Worm (Caenorhabditis elegans) whole organism, L3 larva: ENCODE results near the gene ari-2.

Source experiments
- R02D3.7 ChIP-seq: fragments of 150-350 bp; optimal IDR thresholded peaks from 2 replicates; lab custom pipeline; 2014; ENCODE audit warnings: missing biosample characterization, missing genetic modification characterization
- ZK546.5 ChIP-seq: sonication (generic microtip); optimal IDR thresholded peaks from 2 replicates; lab custom pipeline; 2017; ENCODE audit warnings: missing biosample characterization, missing genetic modification characterization
- ceh-16 ChIP-seq: sonication (generic microtip); optimal IDR thresholded peaks from 2 replicates; lab custom pipeline; 2017; ENCODE audit warnings: missing biosample characterization, missing genetic modification characterization
- daf-12 ChIP-seq: fragments of 150-350 bp; optimal IDR thresholded peaks from 2 replicates; lab custom pipeline; 2014; ENCODE audit warnings: missing biosample characterization, missing genetic modification reagents, missing genetic modification characterization
- egl-5 ChIP-seq: fragments of 150-350 bp; optimal IDR thresholded peaks from 2 replicates; lab custom pipeline; 2017; ENCODE audit warnings: missing biosample characterization, missing genetic modification reagents, missing genetic modification characterization, inconsistent platforms
- elt-2 ChIP-seq: sonication (generic microtip); optimal IDR thresholded peaks from 2 replicates; lab custom pipeline; 2016; ENCODE audit warnings: missing genetic modification reagents, mild to moderate bottlenecking, missing genetic modification characterization, missing compliant biosample characterization
- elt-3 ChIP-seq, 3 experiments: fragments of 150-350 bp in 1 of 3; sonication (generic microtip) in 2 of 3; optimal IDR thresholded peaks; 2 replicates in 2 of 3; 4 replicates in 1 of 3; lab custom pipeline; 2014 to 2017; ENCODE audit warnings: missing biosample characterization in 3 of 3, missing genetic modification characterization in 3 of 3
- eor-1 ChIP-seq, 2 experiments: fragments of 150-350 bp; optimal IDR thresholded peaks; 2 replicates each; lab custom pipeline; 2014 to 2018; ENCODE audit warnings: missing biosample characterization in 2 of 2, missing genetic modification characterization in 2 of 2
- fkh-10 ChIP-seq: sonication (generic microtip); optimal IDR thresholded peaks from 2 replicates; lab custom pipeline; 2017; ENCODE audit warnings: missing biosample characterization, missing genetic modification reagents, missing genetic modification characterization
- fos-1 ChIP-seq: fragments of 150-350 bp; optimal IDR thresholded peaks from 2 replicates; lab custom pipeline; 2014; ENCODE audit warnings: missing biosample characterization, missing genetic modification characterization
- hmg-11 ChIP-seq: sonication (generic microtip); optimal IDR thresholded peaks from 2 replicates; lab custom pipeline; 2016; ENCODE audit warnings: missing genetic modification characterization, missing compliant biosample characterization
- jun-1 ChIP-seq: fragments of 150-350 bp; optimal IDR thresholded peaks from 2 replicates; lab custom pipeline; 2014; ENCODE audit warnings: missing biosample characterization, missing genetic modification reagents, missing genetic modification characterization
- lin-15B ChIP-seq: fragments of 150-350 bp; optimal IDR thresholded peaks from 2 replicates; lab custom pipeline; 2014; ENCODE audit warnings: missing biosample characterization, missing genetic modification characterization
- lin-39 ChIP-seq: fragments of 150-350 bp; optimal IDR thresholded peaks from 2 replicates; lab custom pipeline; 2018; ENCODE audit warnings: missing biosample characterization, missing genetic modification reagents, missing genetic modification characterization
- lsy-12 ChIP-seq: sonication (generic microtip); optimal IDR thresholded peaks from 2 replicates; lab custom pipeline; 2016; ENCODE audit warnings: mild to moderate bottlenecking, missing genetic modification characterization, missing compliant biosample characterization
- mdl-1 ChIP-seq: fragments of 150-350 bp; optimal IDR thresholded peaks from 2 replicates; lab custom pipeline; 2014; ENCODE audit warnings: missing biosample characterization, missing genetic modification characterization
- mml-1 ChIP-seq: fragments of 150-350 bp; sonication (generic microtip); optimal IDR thresholded peaks from 3 replicates; lab custom pipeline; 2014; ENCODE audit warnings: missing biosample characterization, missing genetic modification characterization
- nfya-1 ChIP-seq: sonication (generic microtip); optimal IDR thresholded peaks from 2 replicates; lab custom pipeline; 2017; ENCODE audit warnings: missing genetic modification characterization, mild to moderate bottlenecking, missing compliant biosample characterization, antibody characterized with exemption, moderate library complexity; ENCODE audit not compliant: insufficient read depth
- nhr-12 ChIP-seq: fragments of 150-350 bp; optimal IDR thresholded peaks from 2 replicates; lab custom pipeline; 2014; ENCODE audit warnings: missing biosample characterization, missing genetic modification characterization
- nhr-23 ChIP-seq: fragments of 150-350 bp; optimal IDR thresholded peaks from 2 replicates; lab custom pipeline; 2014; ENCODE audit warnings: missing biosample characterization, missing genetic modification reagents, missing genetic modification characterization
- nhr-25 ChIP-seq: sonication (generic microtip); optimal IDR thresholded peaks from 2 replicates; lab custom pipeline; 2017; ENCODE audit warnings: missing biosample characterization, missing genetic modification characterization
- nhr-28 ChIP-seq: fragments of 150-350 bp; optimal IDR thresholded peaks from 2 replicates; lab custom pipeline; 2014; ENCODE audit warnings: missing biosample characterization, missing genetic modification characterization
- nhr-43 ChIP-seq: sonication (generic microtip); optimal IDR thresholded peaks from 2 replicates; lab custom pipeline; 2016; ENCODE audit warnings: mild to moderate bottlenecking, missing genetic modification characterization, missing compliant biosample characterization; ENCODE audit not compliant: poor library complexity, severe bottlenecking
- nhr-67 ChIP-seq: fragments of 150-350 bp; optimal IDR thresholded peaks from 2 replicates; lab custom pipeline; 2014; ENCODE audit warnings: missing biosample characterization, missing genetic modification characterization
- nhr-76 ChIP-seq: fragments of 150-350 bp; sonication (generic microtip); optimal IDR thresholded peaks from 5 replicates; lab custom pipeline; 2014; ENCODE audit warnings: missing biosample characterization, missing genetic modification characterization
- nhr-77 ChIP-seq: fragments of 150-350 bp; optimal IDR thresholded peaks from 2 replicates; lab custom pipeline; 2014; ENCODE audit warnings: missing biosample characterization, missing genetic modification characterization
- pha-4 ChIP-seq: fragments of 150-350 bp; optimal IDR thresholded peaks from 2 replicates; lab custom pipeline; 2014; ENCODE audit warnings: missing biosample characterization, missing genetic modification reagents, missing genetic modification characterization
- pqm-1 ChIP-seq: fragments of 150-350 bp; optimal IDR thresholded peaks from 2 replicates; lab custom pipeline; 2017; ENCODE audit warnings: missing biosample characterization, missing genetic modification characterization, inconsistent platforms
- sea-2 ChIP-seq: fragments of 150-350 bp; sonication (generic microtip); optimal IDR thresholded peaks from 4 replicates; lab custom pipeline; 2014; ENCODE audit warnings: missing biosample characterization, missing genetic modification reagents, missing genetic modification characterization
- skn-1 ChIP-seq: fragments of 150-350 bp; optimal IDR thresholded peaks from 2 replicates; lab custom pipeline; 2014; ENCODE audit warnings: missing biosample characterization, missing genetic modification characterization
- snpc-4 ChIP-seq: fragments of 150-350 bp; optimal IDR thresholded peaks from 2 replicates; lab custom pipeline; 2014; ENCODE audit warnings: missing biosample characterization, missing genetic modification characterization
- tbx-2 ChIP-seq: sonication (generic microtip); optimal IDR thresholded peaks from 2 replicates; lab custom pipeline; 2016; ENCODE audit warnings: mild to moderate bottlenecking, missing genetic modification characterization, missing compliant biosample characterization
- unc-39 ChIP-seq: sonication (generic microtip); optimal IDR thresholded peaks from 4 replicates; lab custom pipeline; 2017; ENCODE audit warnings: missing biosample characterization, missing genetic modification characterization
- unc-62 ChIP-seq: fragments of 150-350 bp; sonication (generic microtip); optimal IDR thresholded peaks from 4 replicates; lab custom pipeline; 2014; ENCODE audit warnings: missing biosample characterization, missing genetic modification reagents, missing genetic modification characterization
- ztf-11 ChIP-seq: fragments of 150-350 bp; optimal IDR thresholded peaks from 2 replicates; lab custom pipeline; 2014; ENCODE audit warnings: missing biosample characterization, missing genetic modification characterization
- ztf-4 ChIP-seq: fragments of 150-350 bp; optimal IDR thresholded peaks from 2 replicates; lab custom pipeline; 2014; ENCODE audit warnings: missing biosample characterization, missing genetic modification characterization

Gene ari-2

DNA sequence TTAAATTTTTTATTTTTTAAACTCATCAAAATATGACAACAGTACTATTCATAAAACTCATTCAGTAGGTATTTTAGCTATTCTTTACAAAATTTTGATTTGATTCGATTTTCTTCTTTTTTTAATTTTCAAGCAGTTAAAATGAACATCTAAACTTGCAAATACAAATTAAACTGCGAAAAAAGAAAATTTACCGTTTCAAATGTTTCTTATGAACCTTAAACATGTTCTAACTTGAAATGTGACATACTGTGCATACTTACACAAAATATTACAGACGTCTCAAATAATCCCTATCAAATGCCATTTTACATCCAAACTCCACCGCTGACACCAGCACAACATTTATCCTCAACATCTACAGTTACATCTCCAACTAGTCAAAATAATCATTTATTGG is 33.5 kb downstream of the ari-2 start, which contains the start of gene fkh-7:
Gene fkh-7, plus strand, starts transcription at position 301 of the 400 bp plus-strand sequence.
- no peak for TF ChIP-seq nfya-1 (tag; lab: Kevin White, UChicago)
- no peak for TF ChIP-seq egl-5
- TF ChIP-seq mml-1 (tag; lab: Kevin White, UChicago) = no peak
- TF ChIP-seq ceh-16 (tag; lab: Kevin White, UChicago) = no peak
- no peak for TF ChIP-seq ZK546.5
- no peak for TF ChIP-seq nhr-43
- no peak for TF ChIP-seq fkh-10 (GFP tag; lab: Kevin White, UChicago)
- TF ChIP-seq fos-1 (tag; lab: Kevin White, UChicago) = no peak
- no peak for TF ChIP-seq unc-39 (tag; lab: Kevin White, UChicago)
- no peak for TF ChIP-seq elt-3 (tag; optimal IDR thresholded peaks at IDR 0.05; lab: Kevin White, UChicago)
- no peak for TF ChIP-seq pqm-1 (tag; lab: Kevin White, UChicago)
- no peak for TF ChIP-seq lin-15B (tag; lab: Kevin White, UChicago)
- TF ChIP-seq nhr-77 = no peak
- TF ChIP-seq, all 47 proteins: peak for 0

DNA sequence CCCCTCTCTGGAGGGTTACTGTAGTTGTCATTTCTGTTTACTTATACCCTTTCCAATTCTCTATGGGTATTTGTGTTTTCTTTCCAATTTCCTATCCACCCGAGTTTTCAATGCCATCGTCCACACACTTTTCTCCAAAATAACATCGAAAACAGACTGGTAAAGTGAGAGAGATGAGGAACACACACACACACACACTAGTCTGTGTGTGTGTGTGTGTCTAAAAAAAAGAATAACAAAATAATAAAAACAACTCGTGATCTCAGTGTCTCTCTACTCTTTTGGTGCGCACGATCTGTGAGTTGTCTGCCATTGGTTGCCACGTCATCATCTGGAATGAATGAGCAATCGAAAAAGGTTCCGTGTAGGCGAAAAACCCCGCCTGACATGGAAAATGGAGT is 35.4 kb downstream of the ari-2 start:
- TF ChIP-seq elt-3 (tag; optimal IDR thresholded peaks at IDR 0.05; lab: Kevin White, UChicago) (no peak), nfya-1 (tag; lab: Kevin White, UChicago) (peak; percentile 3), pha-4 (tag; lab: Kevin White, UChicago) (peak; percentile 66)

DNA sequence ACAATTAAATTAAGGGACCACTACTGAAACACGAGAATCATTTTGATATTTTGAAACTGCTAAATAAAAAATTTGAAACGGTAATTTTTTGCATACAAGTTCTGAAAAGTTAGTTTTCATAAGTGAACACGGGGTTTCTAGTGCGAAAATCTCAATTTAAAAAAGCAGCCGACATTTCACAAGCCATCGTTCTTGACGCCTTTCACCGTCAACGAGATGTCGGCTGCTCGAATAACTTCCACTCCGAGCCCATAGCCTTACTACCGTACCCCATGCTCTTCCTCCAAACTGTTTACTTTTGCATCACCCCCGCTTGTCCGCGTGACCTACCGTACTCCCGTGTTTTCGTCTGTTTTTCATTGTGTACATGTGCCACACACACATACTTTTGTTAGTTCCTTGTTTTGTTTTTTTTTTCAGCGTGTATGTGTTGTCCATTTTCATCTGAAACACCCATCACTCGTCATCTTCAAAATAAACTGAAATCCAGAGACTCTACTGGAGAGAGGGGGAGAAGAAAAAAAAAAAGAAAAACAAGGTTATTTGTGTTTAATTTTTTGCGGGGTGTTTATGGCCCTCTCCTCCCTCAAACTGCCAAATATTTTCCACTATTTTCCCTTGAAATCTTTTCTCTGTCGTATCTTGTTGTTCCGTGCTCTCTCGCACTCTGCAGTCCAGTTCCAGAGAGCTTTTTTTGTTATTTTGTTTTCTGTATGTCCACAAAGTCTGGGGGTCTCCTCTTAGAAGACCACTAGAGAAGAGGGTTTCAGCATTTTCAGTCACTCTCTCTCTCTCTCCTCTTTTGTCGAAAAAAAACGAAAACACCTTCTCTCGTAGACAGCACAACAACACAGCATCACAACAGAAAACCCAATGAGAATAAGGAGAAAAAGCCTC is 37.3 kb downstream of the ari-2 start:
- TF ChIP-seq pha-4 (tag; lab: Kevin White, UChicago) (peak; percentile 91), egl-5 (no peak), jun-1 (tag; lab: Kevin White, UChicago) (no peak)

DNA sequence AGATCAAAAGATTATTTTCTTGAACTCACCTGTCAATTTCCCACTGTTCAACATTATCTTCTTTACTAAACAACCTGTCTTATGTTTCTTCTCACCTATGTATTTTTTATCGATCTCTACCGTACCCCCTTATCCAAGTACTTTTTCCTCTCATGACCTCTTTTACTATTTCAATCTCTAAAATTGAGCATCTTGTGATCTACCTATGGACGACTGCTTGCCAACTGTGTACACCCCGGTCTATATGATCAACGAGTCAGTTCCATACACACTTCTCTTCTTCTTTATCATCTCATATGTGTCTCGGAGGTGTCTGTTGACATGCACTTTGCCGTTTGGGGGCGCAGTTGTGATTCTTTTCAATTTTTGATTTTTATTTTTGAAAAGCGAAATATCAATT is 39.2 kb downstream of the ari-2 start:
- TF ChIP-seq elt-2 (tag; lab: Kevin White, UChicago) = peak; percentile 70
- TF ChIP-seq sea-2 = no peak
- TF ChIP-seq jun-1 (tag; lab: Kevin White, UChicago) = peak; percentile 50
- TF ChIP-seq nhr-76 (tag; lab: Kevin White, UChicago) = no peak
- peak; percentile 33 for TF ChIP-seq nfya-1 (tag; lab: Kevin White, UChicago)
- TF ChIP-seq pha-4 (tag; lab: Kevin White, UChicago) = peak; percentile 98
- TF ChIP-seq fos-1 (tag; lab: Kevin White, UChicago) = no peak
- peak; percentile 84 for TF ChIP-seq pqm-1 (tag; lab: Kevin White, UChicago)

DNA sequence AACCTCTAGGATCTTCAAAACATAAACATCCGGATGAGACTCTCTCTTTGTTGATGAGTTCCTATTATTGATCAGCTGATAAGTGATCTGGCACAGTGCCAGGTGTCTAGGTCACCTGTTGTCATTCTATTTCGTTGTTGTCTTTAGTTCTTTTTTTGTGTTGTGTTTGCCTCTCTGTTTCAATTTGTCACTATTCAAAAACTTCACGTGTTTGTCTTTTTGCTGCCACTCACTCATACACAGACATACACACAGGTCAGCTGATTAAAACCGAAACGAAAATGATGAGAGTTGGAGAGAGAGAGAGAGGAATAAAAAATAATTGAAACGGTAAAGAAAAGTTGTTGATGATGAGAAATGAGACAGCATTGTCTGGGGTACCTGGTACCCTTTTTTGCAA is 40.2 kb downstream of the ari-2 start:
- TF ChIP-seq ztf-4 (tag; lab: Kevin White, UChicago) (no peak), nhr-43 (peak; percentile 14), skn-1 (tag; lab: Kevin White, UChicago) (peak; percentile 71), nfya-1 (tag; lab: Kevin White, UChicago) (peak; percentile 54), nhr-23 (peak; percentile 64), jun-1 (tag; lab: Kevin White, UChicago) (peak; percentile 85), lsy-12 (peak; percentile 64), hmg-11 (tag; lab: Kevin White, UChicago) (no peak), egl-5 (peak; percentile 25), elt-2 (tag; lab: Kevin White, UChicago) (peak; percentile 87), tbx-2 (tag; lab: Kevin White, UChicago) (peak; percentile 3), pqm-1 (tag; lab: Kevin White, UChicago) (peak; percentile 94), ztf-11 (tag; lab: Kevin White, UChicago) (no peak), mml-1 (tag; lab: Kevin White, UChicago) (no peak), nhr-28 (tag; lab: Kevin White, UChicago) (no peak), nhr-25 (tag; lab: Kevin White, UChicago) (peak; percentile 77), mdl-1 (tag; lab: Kevin White, UChicago) (no peak), daf-12 (no peak), pha-4 (tag; lab: Kevin White, UChicago) (peak; percentile 99), R02D3.7 (tag; lab: Kevin White, UChicago) (no peak), nhr-67 (tag; lab: Kevin White, UChicago) (no peak), lin-39 (tag; lab: Kevin White, UChicago) (peak; percentile 42), nhr-12 (tag; lab: Kevin White, UChicago) (no peak), fkh-10 (GFP tag; lab: Kevin White, UChicago) (no peak), snpc-4 (tag; lab: Kevin White, UChicago) (no peak), unc-62 (no peak), eor-1 (tag; optimal IDR thresholded peaks at IDR 0.05; lab: Kevin White, UChicago) (no peak)
- TF ChIP-seq, all 47 proteins: peak for 13
